Worm (Caenorhabditis elegans) whole organism, young adult: Measurements from ENCODE around the gene str-118.
"Not testable (repeated sequence)": the region's sequence is repeated elsewhere in the genome, so short reads cannot be mapped to it uniquely, and the experiment has no call there.

Experiments used
- C06A6.2 ChIP-seq: fragments of 200-800 bp; sonication (Bioruptor generic); conservative IDR thresholded peaks from 2 replicates; pipeline ENCODE4 v1.3.6; 2022; ENCODE audit warnings: missing genetic modification characterization, missing compliant biosample characterization
- C17E4.6 ChIP-seq: fragments of 200-800 bp; sonication (Bioruptor generic); IDR thresholded peaks from 2 replicates; pipeline ENCODE4 v1.3.6; 2022; ENCODE audit warnings: missing genetic modification reagents, missing genetic modification characterization, missing compliant biosample characterization
- D2030.7 ChIP-seq: fragments of 200-800 bp; sonication (Bioruptor generic); IDR thresholded peaks from 2 replicates; pipeline ENCODE4 v1.3.6; 2022; ENCODE audit warnings: missing genetic modification reagents, missing genetic modification characterization, missing compliant biosample characterization
- F33H1.4 ChIP-seq: fragments of 200-800 bp; sonication (Bioruptor generic); IDR thresholded peaks from 2 replicates; pipeline ENCODE4 v1.3.6; 2022; ENCODE audit warnings: missing genetic modification reagents, missing genetic modification characterization, missing compliant biosample characterization
- F37B4.10 ChIP-seq: fragments of 200-800 bp; sonication (Bioruptor generic); IDR thresholded peaks from 2 replicates; pipeline ENCODE4 v1.3.6; 2022; ENCODE audit warnings: missing genetic modification characterization, missing compliant biosample characterization
- F52B5.7 ChIP-seq: sonication (generic microtip); optimal IDR thresholded peaks from 2 replicates; lab custom pipeline; 2016; ENCODE audit warnings: mild to moderate bottlenecking, missing genetic modification characterization, missing compliant biosample characterization
- K11D2.4 ChIP-seq: fragments of 200-800 bp; sonication (Bioruptor generic); IDR thresholded peaks from 2 replicates; pipeline ENCODE4 v1.3.6; 2022; ENCODE audit warnings: missing genetic modification reagents, missing genetic modification characterization, missing compliant biosample characterization
- T26A5.8 ChIP-seq: sonication (generic microtip); optimal IDR thresholded peaks from 2 replicates; lab custom pipeline; 2016; ENCODE audit warnings: missing genetic modification characterization, missing compliant biosample characterization
- Y53G8AR.9 ChIP-seq: fragments of 200-800 bp; sonication (Bioruptor generic); conservative IDR thresholded peaks from 2 replicates; pipeline ENCODE4 v1.3.6; 2022; ENCODE audit warnings: missing genetic modification reagents, missing genetic modification characterization, missing compliant biosample characterization
- Y95B8A.8 ChIP-seq: fragments of 200-800 bp; sonication (Bioruptor generic); IDR thresholded peaks from 2 replicates; pipeline ENCODE4 v1.3.6; 2022; ENCODE audit warnings: missing genetic modification reagents, missing genetic modification characterization, missing compliant biosample characterization
- attf-6 ChIP-seq: fragments of 200-800 bp; sonication (Bioruptor generic); IDR thresholded peaks from 2 replicates; pipeline ENCODE4 v1.3.6; 2022; ENCODE audit warnings: missing genetic modification reagents, missing genetic modification characterization, missing compliant biosample characterization
- bed-1 ChIP-seq: fragments of 200-800 bp; sonication (Bioruptor generic); IDR thresholded peaks from 2 replicates; pipeline ENCODE4 v1.3.6; 2022; ENCODE audit warnings: missing genetic modification reagents, missing genetic modification characterization, missing compliant biosample characterization
- cebp-1 ChIP-seq, 2 experiments: fragments of 200-800 bp in 1 of 2; sonication (Bioruptor generic) in 1 of 2; sonication (generic microtip) in 1 of 2; IDR thresholded peaks in 1 of 2; optimal IDR thresholded peaks in 1 of 2; 2 replicates each; pipeline versions ENCODE4 v1.3.6 to Lab custom; 2017 to 2022; ENCODE audit warnings: missing compliant biosample characterization in 2 of 2, missing genetic modification characterization in 2 of 2, mild to moderate bottlenecking in 1 of 2, missing genetic modification reagents in 1 of 2, moderate library complexity in 1 of 2
- ceh-100 ChIP-seq: fragments of 200-800 bp; sonication (Bioruptor generic); IDR thresholded peaks from 2 replicates; pipeline ENCODE4 v1.3.6; 2022; ENCODE audit warnings: missing genetic modification reagents, missing genetic modification characterization, missing compliant biosample characterization
- ceh-91 ChIP-seq: fragments of 200-800 bp; sonication (Bioruptor generic); IDR thresholded peaks from 2 replicates; pipeline ENCODE4 v1.3.6; 2022; ENCODE audit warnings: missing genetic modification reagents, missing genetic modification characterization, missing compliant biosample characterization
- dox-1 ChIP-seq: fragments of 200-800 bp; sonication (Bioruptor generic); IDR thresholded peaks from 2 replicates; pipeline ENCODE4 v1.3.6; 2022; ENCODE audit warnings: missing genetic modification reagents, missing genetic modification characterization, missing compliant biosample characterization
- efl-1 ChIP-seq: fragments of 150-350 bp; optimal IDR thresholded peaks from 2 replicates; lab custom pipeline; 2014; ENCODE audit warnings: missing biosample characterization, missing genetic modification reagents, missing genetic modification characterization
- egl-44 ChIP-seq: fragments of 200-800 bp; sonication (Bioruptor generic); IDR thresholded peaks from 2 replicates; pipeline ENCODE4 v1.3.6; 2022; ENCODE audit warnings: missing genetic modification reagents, missing genetic modification characterization, missing compliant biosample characterization
- egrh-3 ChIP-seq: fragments of 200-800 bp; sonication (Bioruptor generic); IDR thresholded peaks from 2 replicates; pipeline ENCODE4 v1.3.6; 2022; ENCODE audit warnings: missing genetic modification reagents, missing genetic modification characterization, missing compliant biosample characterization
- ekl-4 ChIP-seq: fragments of 200-800 bp; sonication (Bioruptor generic); IDR thresholded peaks from 2 replicates; pipeline ENCODE4 v1.3.6; 2022; ENCODE audit warnings: missing genetic modification reagents, missing genetic modification characterization, missing compliant biosample characterization
- hmg-1.2 ChIP-seq: fragments of 200-800 bp; sonication (Bioruptor generic); IDR thresholded peaks from 2 replicates; pipeline ENCODE4 v1.3.6; 2022; ENCODE audit warnings: missing genetic modification reagents, missing genetic modification characterization, missing compliant biosample characterization
- hsf-1 ChIP-seq: fragments of 200-800 bp; sonication (Bioruptor generic); IDR thresholded peaks from 2 replicates; pipeline ENCODE4 v1.3.6; 2022; ENCODE audit warnings: missing genetic modification reagents, missing genetic modification characterization, missing compliant biosample characterization
- let-526 ChIP-seq: fragments of 200-800 bp; sonication (Bioruptor generic); IDR thresholded peaks from 2 replicates; pipeline ENCODE4 v1.3.6; 2022; ENCODE audit warnings: missing genetic modification reagents, missing genetic modification characterization, missing compliant biosample characterization
- lsl-1 ChIP-seq: fragments of 200-800 bp; sonication (Bioruptor generic); optimal IDR thresholded peaks from 2 replicates; lab custom pipeline; 2018; ENCODE audit warnings: mild to moderate bottlenecking, missing genetic modification characterization, moderate library complexity, missing compliant biosample characterization
- madf-3 ChIP-seq: fragments of 200-800 bp; sonication (Bioruptor generic); IDR thresholded peaks from 2 replicates; pipeline ENCODE4 v1.3.6; 2022; ENCODE audit warnings: missing genetic modification reagents, missing genetic modification characterization, missing compliant biosample characterization
- madf-6 ChIP-seq: fragments of 200-800 bp; sonication (Bioruptor generic); IDR thresholded peaks from 2 replicates; pipeline ENCODE4 v1.3.6; 2022; ENCODE audit warnings: missing genetic modification reagents, missing genetic modification characterization, missing compliant biosample characterization
- madf-8 ChIP-seq: fragments of 200-800 bp; sonication (Bioruptor generic); conservative IDR thresholded peaks from 2 replicates; pipeline ENCODE4 v1.3.6; 2022; ENCODE audit warnings: missing genetic modification reagents, missing genetic modification characterization, missing compliant biosample characterization
- mcd-1 ChIP-seq: fragments of 200-800 bp; sonication (Bioruptor generic); IDR thresholded peaks from 2 replicates; pipeline ENCODE4 v1.3.6; 2022; ENCODE audit warnings: missing genetic modification reagents, missing genetic modification characterization, missing compliant biosample characterization
- nfyb-1 ChIP-seq: fragments of 200-800 bp; sonication (Bioruptor generic); IDR thresholded peaks from 2 replicates; pipeline ENCODE4 v1.3.6; 2022; ENCODE audit warnings: missing genetic modification reagents, missing genetic modification characterization, missing compliant biosample characterization
- pbrm-1 ChIP-seq: fragments of 200-800 bp; sonication (Bioruptor generic); IDR thresholded peaks from 2 replicates; pipeline ENCODE4 v1.3.6; 2022; ENCODE audit warnings: missing genetic modification reagents, missing genetic modification characterization, missing compliant biosample characterization
- rcor-1 ChIP-seq: fragments of 200-800 bp; sonication (Bioruptor generic); IDR thresholded peaks from 2 replicates; pipeline ENCODE4 v1.3.6; 2022; ENCODE audit warnings: missing genetic modification reagents, missing genetic modification characterization, missing compliant biosample characterization
- unc-62 ChIP-seq: fragments of 150-350 bp; optimal IDR thresholded peaks from 2 replicates; lab custom pipeline; 2014; ENCODE audit warnings: missing biosample characterization, missing genetic modification reagents, missing genetic modification characterization
- xnd-1 ChIP-seq: sonication (generic microtip); optimal IDR thresholded peaks from 2 replicates; lab custom pipeline; 2016; ENCODE audit warnings: missing genotype, missing genetic modification reagents, missing genetic modification characterization, missing compliant biosample characterization
- ztf-28 ChIP-seq: fragments of 200-800 bp; sonication (Bioruptor generic); IDR thresholded peaks from 2 replicates; pipeline ENCODE4 v1.3.6; 2022; ENCODE audit warnings: missing genetic modification reagents, missing genetic modification characterization, missing compliant biosample characterization

The str-118 gene

ce11 chrV:10049192-10049816, 2.7 kb upstream of the str-118 start:
- TF ChIP-seq F33H1.4 (GFP tag; lab: Robert Waterston, UW) (peak; percentile 51), madf-8 (GFP tag; lab: Robert Waterston, UW) (peak; percentile 90), D2030.7 (peak; percentile 70), egrh-3 (GFP tag; lab: Robert Waterston, UW) (peak; percentile 60; the same call in 1 of the 2 replicates), let-526 (GFP tag; lab: Robert Waterston, UW) (peak; percentile 49; the same call in 1 of the 2 replicates), xnd-1 (tag; lab: Kevin White, UChicago) (peak; percentile 57), egl-44 (GFP tag; lab: Robert Waterston, UW) (peak; percentile 63; the same call in 1 of the 2 replicates), pbrm-1 (GFP tag; lab: Robert Waterston, UW) (peak; percentile 57; the same call in 1 of the 2 replicates), bed-1 (GFP tag; lab: Robert Waterston, UW) (0 out of 2 replicates have a peak, but pooled peaks have one; percentile 58), dox-1 (peak; percentile 76; the same call in 1 of the 2 replicates), madf-3 (GFP tag; lab: Robert Waterston, UW) (peak; percentile 91), cebp-1 (GFP tag; IDR thresholded peaks at IDR 0.05; lab: Robert Waterston, UW) (peak; percentile 46; the same call in 1 of the 2 replicates), nfyb-1 (0 out of 2 replicates have a peak, but pooled peaks have one; percentile 59), ceh-100 (GFP tag; lab: Robert Waterston, UW) (peak; percentile 13; the same call in 1 of the 2 replicates), Y95B8A.8 (GFP tag; lab: Robert Waterston, UW) (peak; percentile 60; the same call in 1 of the 2 replicates), C17E4.6 (GFP tag; lab: Robert Waterston, UW) (peak; percentile 78), rcor-1 (GFP tag; lab: Robert Waterston, UW) (peak; percentile 56; the same call in 1 of the 2 replicates), ceh-91 (GFP tag; lab: Robert Waterston, UW) (peak; percentile 43), hsf-1 (GFP tag; lab: Robert Waterston, UW) (peak; percentile 99), hmg-1.2 (GFP tag; lab: Robert Waterston, UW) (peak; percentile 79), K11D2.4 (peak; percentile 84), Y53G8AR.9 (GFP tag; lab: Robert Waterston, UW) (peak; percentile 57; the same call in 1 of the 2 replicates), F37B4.10 (0 out of 2 replicates have a peak, but pooled peaks have one; percentile 63), attf-6 (GFP tag; lab: Robert Waterston, UW) (peak; percentile 23; the same call in 1 of the 2 replicates), madf-6 (peak; percentile 94), mcd-1 (GFP tag; lab: Robert Waterston, UW) (peak; percentile 75), C06A6.2 (GFP tag; lab: Robert Waterston, UW) (peak; percentile 44; the same call in 1 of the 2 replicates), ekl-4 (GFP tag; lab: Robert Waterston, UW) (peak; percentile 66; the same call in 1 of the 2 replicates), ztf-28 (GFP tag; lab: Robert Waterston, UW) (0 out of 2 replicates have a peak, but pooled peaks have one; percentile 30)
- TF ChIP-seq cebp-1 (tag; optimal IDR thresholded peaks at IDR 0.05; lab: Kevin White, UChicago), result not testable (repeated sequence)

- TF ChIP-seq efl-1 (GFP tag; lab: Kevin White, UChicago) (peak; percentile 36), F52B5.7 (no peak), unc-62 (GFP tag; lab: Kevin White, UChicago) (no peak), lsl-1 (GFP tag; lab: Kevin White, UChicago) (peak; percentile 72), hmg-1.2 (GFP tag; lab: Robert Waterston, UW) (no peak), hsf-1 (GFP tag; lab: Robert Waterston, UW) (no peak), madf-8 (GFP tag; lab: Robert Waterston, UW) (peak; percentile 85), xnd-1 (tag; lab: Kevin White, UChicago) (peak; percentile 48), T26A5.8 (tag; lab: Kevin White, UChicago) (no peak)
Observed at ce11 chrV:10054872-10055271, 2.9 kb downstream of the str-118 start, which contains the start of gene yif-1. TSS of gene yif-1 (minus strand) at chrV:10054913.
